Fruit fly (Drosophila melanogaster) whole organism, adult: ENCODE data around the gene CG7567.

ENCODE experiments used
- CG33017 ChIP-seq: fragments of 200-800 bp; sonication (Bioruptor generic); optimal IDR thresholded peaks from 2 replicates; lab custom pipeline; 2018; ENCODE audit warnings: missing biosample characterization, mild to moderate bottlenecking, missing genetic modification characterization, moderate library complexity
- CG7045 ChIP-seq: fragments of 200-800 bp; sonication (Bioruptor generic); optimal IDR thresholded peaks from 2 replicates; lab custom pipeline; 2017; ENCODE audit warnings: missing biosample characterization, mild to moderate bottlenecking, missing genetic modification characterization
- Clk ChIP-seq: fragments of 200-800 bp; sonication (Bioruptor generic); optimal IDR thresholded peaks from 2 replicates; lab custom pipeline; 2017; ENCODE audit warnings: missing biosample characterization, missing genetic modification characterization
- Hr96 ChIP-seq: fragments of 200-800 bp; sonication (Bioruptor generic); optimal IDR thresholded peaks from 2 replicates; lab custom pipeline; 2016; ENCODE audit warnings: missing biosample characterization, missing genetic modification characterization
- Mnt ChIP-seq: fragments of 200-800 bp; sonication (Bioruptor generic); optimal IDR thresholded peaks from 2 replicates; lab custom pipeline; 2016; ENCODE audit warnings: missing biosample characterization, mild to moderate bottlenecking, missing genetic modification characterization
- cic ChIP-seq: fragments of 200-800 bp; sonication (Bioruptor generic); optimal IDR thresholded peaks from 2 replicates; lab custom pipeline; 2017; ENCODE audit warnings: missing biosample characterization, mild to moderate bottlenecking, missing genetic modification characterization, moderate library complexity
- cnc ChIP-seq, 2 experiments: fragments of >200 bp; optimal IDR thresholded peaks; 2 replicates each; lab custom pipeline; 2017
- ovo ChIP-seq: fragments of 200-800 bp; sonication (Bioruptor generic); optimal IDR thresholded peaks from 2 replicates; lab custom pipeline; 2016; ENCODE audit warnings: missing biosample characterization, missing genetic modification characterization
- tj ChIP-seq: fragments of 200-800 bp; sonication (Bioruptor generic); optimal IDR thresholded peaks from 3 replicates; lab custom pipeline; 2017; ENCODE audit warnings: missing biosample characterization, mild to moderate bottlenecking, missing genetic modification characterization, moderate library complexity

- TF ChIP-seq CG33017 (no peak), Mnt (GFP tag; lab: Kevin White, UChicago) (no peak), Hr96 (GFP tag; lab: Kevin White, UChicago) (no peak), tj (GFP tag; lab: Kevin White, UChicago) (no peak), ovo (GFP tag; lab: Kevin White, UChicago) (no peak), CG7045 (GFP tag; lab: Kevin White, UChicago) (no peak), Clk (GFP tag; lab: Kevin White, UChicago) (no peak), cic (GFP tag; lab: Kevin White, UChicago) (no peak), cnc (optimal IDR thresholded peaks at IDR 0.05; lab: Kevin White, UChicago) (no peak)
These were observed 17.6 kb downstream of the CG7567 start for dm6 chr3R:29570239-29570814.
